Worm (Caenorhabditis elegans) whole organism, dauer: ENCODE measurements around the gene Y97E10C.1.

Experiments used
- unc-62 ChIP-seq: sonication (generic microtip); optimal IDR thresholded peaks from 2 replicates; lab custom pipeline; 2017; ENCODE audit warnings: missing biosample characterization, missing genetic modification reagents, missing genetic modification characterization

Gene Y97E10C.1

DNA sequence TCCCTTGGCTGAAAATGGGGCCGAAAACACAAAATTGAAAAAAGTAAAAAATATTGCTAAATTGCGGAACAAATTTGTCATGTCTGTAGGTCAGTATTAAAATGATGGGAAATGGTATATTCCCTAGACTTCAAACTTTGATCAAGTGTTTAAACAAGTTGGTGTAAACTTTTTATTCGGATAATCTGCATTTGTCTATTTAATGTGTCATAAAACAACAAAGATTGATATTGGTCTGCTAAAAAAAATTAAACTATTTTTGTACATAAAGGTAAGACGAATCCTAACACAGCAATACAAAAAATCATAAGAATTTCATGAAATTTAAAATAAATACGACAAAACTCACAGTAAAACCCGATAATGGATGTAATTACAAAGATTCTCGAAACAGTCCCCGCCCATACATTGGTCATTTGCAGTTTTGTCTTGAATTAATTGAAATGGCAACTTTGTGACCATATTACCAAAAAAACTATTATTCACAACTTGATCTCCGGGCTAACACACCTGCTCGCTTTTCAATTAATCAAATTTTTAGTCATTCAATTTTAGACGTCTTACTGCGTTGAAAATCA is 4.6 kb upstream of the Y97E10C.1 start, which contains the start of the genes ZK105.6 and ZK105.8:
ZK105.6 (minus strand) TSS at position 101 of the 578 bp plus-strand sequence.
ZK105.8 (plus strand) TSS at position 528 of the 578 bp plus-strand sequence.
- TF ChIP-seq unc-62 (GFP tag; lab: Kevin White, UChicago): no peak

DNA sequence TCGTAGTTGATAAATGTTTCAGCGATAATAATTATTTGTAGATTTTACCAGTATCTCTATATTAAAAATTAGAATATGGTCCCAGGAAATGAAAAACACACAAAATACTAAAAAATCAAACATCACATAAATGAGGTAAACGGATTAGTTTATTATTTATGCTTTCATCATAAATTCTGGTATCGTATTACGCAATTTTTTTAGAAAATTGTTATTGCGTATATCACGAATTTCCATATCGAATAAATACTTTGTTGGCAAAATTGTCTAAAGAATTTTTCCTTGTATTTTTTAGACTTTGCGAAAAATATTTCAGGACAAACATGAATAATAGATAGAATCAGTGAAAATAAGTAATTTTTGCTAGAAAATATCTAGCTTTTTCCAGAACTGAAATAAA is 2.5 kb upstream of the Y97E10C.1 start:
- TF ChIP-seq unc-62 (GFP tag; lab: Kevin White, UChicago): no peak

DNA sequence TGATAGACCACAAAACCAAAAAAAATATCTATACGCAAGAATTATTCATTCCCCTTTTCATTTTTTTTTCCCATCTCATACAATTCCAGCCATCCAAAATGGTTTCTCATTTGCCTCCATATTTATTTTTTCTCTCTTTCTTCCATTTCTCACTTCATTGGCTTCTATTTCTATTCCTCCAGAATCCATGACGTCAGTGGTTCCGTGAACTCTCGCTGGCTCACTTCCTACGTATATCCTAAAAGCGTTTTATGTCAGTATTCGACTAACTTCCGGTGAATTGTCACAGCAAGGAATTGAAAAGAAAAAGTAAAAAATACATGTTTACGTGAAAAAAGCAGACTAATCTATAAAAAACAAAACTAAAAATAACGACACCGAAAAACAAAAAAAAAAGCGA is 1.8 kb upstream of the Y97E10C.1 start:
- TF ChIP-seq unc-62 (GFP tag; lab: Kevin White, UChicago): no peak

DNA sequence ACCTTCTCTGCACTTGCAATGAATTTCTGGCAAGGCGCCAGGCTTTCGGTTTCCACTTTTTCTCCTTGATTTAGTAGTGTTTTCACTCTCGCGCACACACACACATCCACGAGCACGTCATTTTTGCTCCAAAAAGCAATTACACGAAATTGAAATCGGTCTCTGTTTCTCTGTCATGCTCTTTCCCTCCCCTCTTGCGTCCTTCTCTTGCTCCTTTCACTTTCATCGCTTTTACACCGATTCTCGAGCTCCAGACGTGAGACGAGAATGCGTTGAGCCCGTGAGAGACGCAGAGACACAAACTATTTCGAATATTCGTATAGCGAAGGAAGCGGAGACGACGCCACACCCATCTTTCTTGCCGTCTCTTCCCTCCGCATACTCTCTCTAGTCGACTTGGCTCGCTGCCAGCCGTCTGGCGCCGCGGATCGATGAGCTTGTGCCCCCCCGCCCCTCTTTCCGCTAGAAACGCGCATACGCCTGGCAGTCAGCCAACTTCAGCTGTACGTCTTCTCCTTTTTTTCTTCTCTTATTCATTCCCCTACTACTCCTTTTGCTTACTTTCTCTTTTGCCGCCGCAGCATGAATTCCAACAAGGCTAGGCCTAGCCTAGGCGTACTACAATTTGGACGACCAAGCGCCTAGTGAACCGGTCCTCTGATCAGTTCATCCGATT is 538 bp upstream of the Y97E10C.1 start:
- no peak for TF ChIP-seq unc-62 (GFP tag; lab: Kevin White, UChicago)

DNA sequence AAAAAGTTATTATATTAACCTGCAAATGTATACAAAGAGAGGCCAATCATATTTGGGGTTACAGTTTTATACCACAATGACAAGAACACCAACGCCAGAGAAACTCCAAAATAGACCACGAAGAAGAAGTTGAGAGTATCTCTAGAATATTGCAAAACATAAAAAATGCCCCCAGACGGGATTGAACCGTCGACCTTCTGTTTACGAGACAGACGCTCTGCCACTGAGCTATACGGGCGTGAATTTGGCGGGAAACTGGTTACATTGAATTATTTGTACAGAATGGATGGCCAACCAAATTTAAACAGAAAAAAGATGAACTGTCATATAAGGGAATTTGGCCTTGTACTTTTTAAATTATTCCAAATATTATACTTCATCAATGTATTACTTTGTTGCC is 1.8 kb downstream of the Y97E10C.1 start:
- no peak for TF ChIP-seq unc-62 (GFP tag; lab: Kevin White, UChicago)

DNA sequence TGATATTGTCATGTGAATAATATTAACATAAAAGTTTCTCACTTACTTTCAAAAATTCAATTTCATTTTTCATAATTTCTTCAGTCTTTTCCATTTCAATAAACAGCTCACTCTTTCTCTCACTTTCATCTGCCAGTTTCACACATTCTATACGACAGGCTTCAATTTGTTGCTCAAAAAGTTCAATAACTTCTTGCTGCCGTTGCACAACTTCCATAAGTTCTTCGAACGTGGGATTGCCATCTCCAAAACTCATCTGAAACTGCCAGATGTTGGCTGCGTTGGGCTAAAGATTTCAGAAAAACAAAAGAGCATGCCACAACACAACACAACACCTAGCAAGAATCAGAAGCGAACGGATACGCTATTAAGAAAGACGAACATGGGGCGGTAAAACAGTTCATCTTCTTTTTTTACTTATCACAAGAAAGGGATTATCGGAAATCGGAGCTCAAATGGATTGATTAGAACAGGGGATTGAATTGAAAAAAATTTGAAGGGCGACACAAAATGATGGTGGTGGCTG is 4.6 kb downstream of the Y97E10C.1 start:
- no peak for TF ChIP-seq unc-62 (GFP tag; lab: Kevin White, UChicago)

DNA sequence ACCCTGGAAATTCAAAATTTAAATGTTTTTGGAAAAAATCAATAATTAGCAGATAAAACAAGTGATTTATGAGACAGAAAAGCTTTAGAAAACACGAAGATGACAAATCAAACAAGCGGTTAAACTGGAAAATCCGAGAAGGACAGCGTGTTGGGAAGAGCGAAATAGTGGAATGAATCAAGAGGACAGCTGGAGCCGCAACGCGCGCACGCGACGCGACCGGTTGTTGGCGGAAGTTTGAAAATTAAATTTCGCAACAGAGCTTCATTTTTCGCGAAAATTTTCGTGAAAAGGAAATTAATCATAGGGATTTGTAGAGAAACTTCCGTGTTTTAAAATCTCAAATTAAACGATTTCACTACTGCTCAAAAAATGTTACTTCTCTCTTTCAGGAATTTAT is 6.2 kb downstream of the Y97E10C.1 start, which contains the start of gene clic-1:
clic-1 (minus strand) TSS at position 3 of the 400 bp plus-strand sequence.
- TF ChIP-seq unc-62 (GFP tag; lab: Kevin White, UChicago): no peak

DNA sequence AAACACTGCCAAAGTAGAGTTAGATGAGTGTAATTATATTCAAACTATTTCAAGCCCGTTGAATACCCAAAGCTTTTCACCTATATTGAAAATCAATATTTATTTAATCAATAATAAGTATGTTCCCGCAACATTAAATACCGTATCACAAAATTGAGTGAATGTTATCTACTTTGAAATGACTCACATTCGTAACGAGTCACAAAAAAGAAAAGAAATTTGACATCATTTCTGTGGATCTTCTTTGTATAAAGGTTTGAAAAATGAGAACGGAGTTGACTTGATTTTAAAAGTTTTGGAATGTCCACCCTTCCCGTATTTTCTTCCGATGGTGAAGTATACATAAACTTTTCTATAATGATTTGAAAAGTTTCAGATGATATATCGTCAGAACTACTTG is 6.6 kb downstream of the Y97E10C.1 start, which contains the start of gene srr-10:
srr-10 (plus strand) TSS at position 301 of the 400 bp plus-strand sequence.
- TF ChIP-seq unc-62 (GFP tag; lab: Kevin White, UChicago): no peak

DNA sequence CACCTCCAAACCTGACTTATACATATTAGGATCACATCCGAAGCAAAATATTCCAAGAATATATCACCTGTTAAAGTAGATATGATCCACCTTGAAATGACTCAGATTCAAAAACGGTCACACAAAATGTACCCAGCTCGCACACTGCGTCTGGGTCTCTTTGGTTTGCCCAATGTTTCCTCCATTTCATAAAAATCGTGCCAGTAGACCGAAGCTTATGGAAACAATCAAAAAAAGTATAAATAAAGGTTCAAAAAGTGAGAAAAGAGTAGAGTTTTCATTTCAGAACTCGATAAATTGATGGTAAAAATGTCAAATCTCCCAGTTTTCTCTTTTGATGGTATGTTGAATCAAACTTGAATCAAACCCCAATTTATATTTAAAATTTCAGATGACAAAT is 9.0 kb downstream of the Y97E10C.1 start, which contains the start of gene srr-9:
srr-9 (plus strand) TSS at position 301 of the 400 bp plus-strand sequence.
- no peak for TF ChIP-seq unc-62 (GFP tag; lab: Kevin White, UChicago)

DNA sequence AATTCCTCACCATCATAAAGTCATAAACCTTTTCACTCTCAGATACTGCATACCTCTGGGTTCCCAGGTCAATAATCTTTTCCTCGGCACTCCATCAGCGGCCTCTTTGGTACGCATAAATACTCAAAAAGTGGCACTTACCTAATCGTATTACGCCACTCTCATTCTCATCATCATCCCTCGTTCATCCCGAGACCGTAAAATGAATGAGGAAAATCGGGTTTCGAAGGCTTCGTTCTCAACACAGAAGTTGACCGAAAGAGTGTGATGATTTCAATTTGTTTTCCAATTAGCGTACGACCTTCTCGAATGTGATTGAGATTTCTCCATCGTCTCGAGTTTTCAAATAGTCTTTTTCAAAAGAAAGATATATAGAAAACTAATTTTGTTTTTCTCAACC is 11.3 kb downstream of the Y97E10C.1 start:
- TF ChIP-seq unc-62 (GFP tag; lab: Kevin White, UChicago): no peak

DNA sequence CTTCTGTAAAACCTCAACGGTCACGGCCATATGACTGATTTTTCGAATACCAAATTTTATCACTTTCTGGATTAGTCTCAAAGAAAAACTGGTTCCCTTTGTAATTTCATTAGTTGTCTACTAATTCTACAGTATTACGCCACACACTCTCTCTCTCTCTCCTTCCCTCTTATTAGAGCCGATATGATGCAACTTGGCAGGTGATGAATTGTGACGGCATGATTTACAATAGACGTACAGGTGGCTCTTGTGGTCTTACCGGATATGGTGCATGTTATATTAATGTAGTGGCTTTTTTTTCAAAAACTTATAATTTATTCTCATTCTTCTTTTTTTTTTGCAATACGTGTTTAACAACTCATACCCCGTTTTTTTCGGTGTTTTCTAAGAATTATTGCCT is 13.2 kb downstream of the Y97E10C.1 start:
- no peak for TF ChIP-seq unc-62 (GFP tag; lab: Kevin White, UChicago)

DNA sequence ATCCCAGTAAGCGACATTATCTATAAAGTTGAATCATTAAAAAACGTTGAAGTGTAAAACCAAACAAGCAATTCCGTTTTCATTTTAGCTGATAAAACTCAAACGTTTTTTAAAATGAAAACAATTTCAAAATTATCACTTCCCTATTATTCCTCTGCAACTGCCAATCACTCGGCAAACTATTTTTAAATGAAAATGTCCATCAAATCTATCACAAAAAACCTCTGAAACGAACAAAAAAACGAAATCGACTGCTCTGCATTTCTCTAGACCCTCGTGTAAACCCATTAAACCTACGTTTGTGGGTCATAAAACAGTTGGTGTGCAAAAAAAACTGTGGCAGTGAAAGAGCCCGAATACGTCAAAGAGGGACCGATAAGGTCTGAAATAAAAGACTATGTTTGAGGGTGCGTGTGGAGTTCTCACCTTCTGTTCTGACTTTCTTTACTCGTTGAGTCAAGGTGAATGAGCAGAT is 13.8 kb downstream of the Y97E10C.1 start, which contains the start of gene fbxl-5:
fbxl-5 (plus strand) TSS at position 425 of the 475 bp plus-strand sequence.
- TF ChIP-seq unc-62 (GFP tag; lab: Kevin White, UChicago): no peak

DNA sequence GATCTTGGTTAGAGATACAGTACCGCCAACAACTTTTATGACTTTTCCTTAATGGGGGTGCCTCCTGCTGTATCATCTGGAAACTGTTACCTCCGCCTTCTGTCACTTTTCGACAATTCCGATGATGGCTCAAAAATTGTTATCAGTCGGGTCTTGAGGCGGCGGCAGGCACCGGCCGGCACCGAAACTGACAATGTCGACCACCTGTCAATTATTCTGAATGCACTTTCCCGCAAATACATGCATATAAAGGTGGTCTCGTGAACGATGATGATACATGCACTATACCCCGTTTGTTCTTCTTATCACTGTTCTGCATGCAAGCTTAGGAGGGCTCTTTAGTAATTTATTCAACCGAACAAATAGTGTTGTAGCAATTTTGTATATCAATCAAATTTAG is 15.4 kb downstream of the Y97E10C.1 start:
- no peak for TF ChIP-seq unc-62 (GFP tag; lab: Kevin White, UChicago)

DNA sequence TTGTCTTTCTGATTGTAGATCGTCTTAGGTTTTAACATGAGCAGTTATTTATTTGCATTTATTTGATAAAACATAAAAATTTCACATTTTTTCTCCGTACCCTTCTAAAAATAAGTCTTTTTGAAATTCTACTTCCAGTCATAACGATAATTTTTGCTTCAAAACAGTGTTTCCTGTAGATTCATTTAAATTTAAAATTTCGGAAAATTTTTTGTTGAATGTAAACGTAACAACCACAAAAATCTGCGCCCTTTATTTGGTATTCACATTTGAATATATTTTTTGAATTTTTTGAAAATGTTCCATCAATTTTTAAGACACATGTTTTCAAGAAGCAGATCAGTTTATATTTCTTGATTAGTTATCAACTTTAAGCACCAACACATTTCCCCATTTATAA is 16.7 kb downstream of the Y97E10C.1 start:
- TF ChIP-seq unc-62 (GFP tag; lab: Kevin White, UChicago): no peak

DNA sequence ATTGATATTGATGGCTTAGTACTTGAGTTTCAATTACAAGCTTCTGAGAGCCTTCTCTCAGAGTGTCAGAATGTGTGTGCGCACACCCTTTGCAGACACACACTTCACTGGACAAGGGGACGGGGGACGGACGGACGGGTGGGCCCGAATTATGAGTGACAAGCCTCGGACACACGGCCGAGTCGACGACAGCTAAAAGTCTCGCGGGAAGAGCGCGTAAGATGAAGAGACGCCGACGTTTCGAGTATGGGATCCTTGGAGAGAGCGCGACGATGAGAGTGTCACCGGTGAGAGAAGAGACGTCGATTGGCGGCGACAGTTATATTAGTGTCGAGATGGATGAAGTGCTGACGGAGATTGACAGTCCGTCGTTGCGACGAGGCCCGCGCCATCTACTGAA is 17.2 kb downstream of the Y97E10C.1 start:
- no peak for TF ChIP-seq unc-62 (GFP tag; lab: Kevin White, UChicago)

DNA sequence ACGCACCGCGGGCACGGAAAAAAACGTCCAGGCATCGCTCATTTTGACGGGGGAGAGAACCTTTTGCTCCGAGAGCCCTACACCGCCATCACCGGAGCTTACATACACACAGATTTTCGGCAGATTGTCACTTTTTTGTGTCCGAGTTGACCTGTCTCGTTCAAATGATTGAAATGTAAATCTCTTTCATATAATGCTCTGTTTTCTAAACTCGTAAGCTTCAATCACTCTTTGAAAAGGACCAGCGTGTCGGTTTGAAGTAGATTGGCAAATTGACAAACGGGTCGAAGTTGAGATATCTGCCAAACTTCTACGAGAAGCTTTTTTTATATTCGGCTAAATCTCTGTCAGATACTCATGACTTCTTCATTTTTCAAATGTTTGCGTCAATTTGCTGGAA is 18.5 kb downstream of the Y97E10C.1 start:
- TF ChIP-seq unc-62 (GFP tag; lab: Kevin White, UChicago): no peak
